Fruit fly (Drosophila melanogaster) whole organism, embryonic: ENCODE data around the gene Cpr73D.

Experiments used
- Atf6 ChIP-seq: fragments of 200-800 bp; sonication (Bioruptor generic); IDR thresholded peaks from 2 replicates; pipeline ENCODE4 v1.3.6; 2022; ENCODE audit warnings: missing biosample characterization, missing genetic modification characterization
- CG10267 ChIP-seq: fragments of 200-800 bp; sonication (Bioruptor generic); optimal IDR thresholded peaks from 2 replicates; lab custom pipeline; 2018; ENCODE audit warnings: missing biosample characterization, mild to moderate bottlenecking, missing genetic modification characterization, moderate library complexity
- CG11695 ChIP-seq: fragments of 200-800 bp; sonication (Bioruptor generic); IDR thresholded peaks from 3 replicates; pipeline ENCODE4 v1.3.6; 2022; ENCODE audit warnings: missing biosample characterization, missing genetic modification characterization
- CG12071 ChIP-seq: fragments of 200-800 bp; sonication (Bioruptor generic); optimal IDR thresholded peaks from 3 replicates; lab custom pipeline; 2018; ENCODE audit warnings: missing biosample characterization, mild to moderate bottlenecking, missing genetic modification characterization
- CG12155 ChIP-seq: fragments of 200-800 bp; sonication (Bioruptor generic); optimal IDR thresholded peaks from 3 replicates; lab custom pipeline; 2016; ENCODE audit warnings: missing biosample characterization, missing genetic modification characterization
- CG12391 ChIP-seq: fragments of 200-800 bp; sonication (Bioruptor generic); optimal IDR thresholded peaks from 3 replicates; lab custom pipeline; 2018; ENCODE audit warnings: missing biosample characterization, mild to moderate bottlenecking, missing genetic modification characterization, moderate library complexity
- CG12744 ChIP-seq: fragments of 200-800 bp; sonication (Bioruptor generic); optimal IDR thresholded peaks from 2 replicates; lab custom pipeline; 2016; ENCODE audit warnings: missing biosample characterization, missing genetic modification characterization
- CG13123 ChIP-seq: fragments of 200-800 bp; sonication (Bioruptor generic); optimal IDR thresholded peaks from 2 replicates; lab custom pipeline; 2016; ENCODE audit warnings: missing biosample characterization, missing genetic modification characterization
- CG13287 ChIP-seq: fragments of 200-800 bp; sonication (Bioruptor generic); IDR thresholded peaks from 2 replicates; pipeline ENCODE4 v1.3.6; 2022; ENCODE audit warnings: missing biosample characterization, missing genetic modification characterization; ENCODE audit not compliant: partially characterized antibody
- CG13775 ChIP-seq: fragments of 200-800 bp; sonication (Bioruptor generic); optimal IDR thresholded peaks from 3 replicates; lab custom pipeline; 2017; ENCODE audit warnings: missing biosample characterization, mild to moderate bottlenecking, missing genetic modification characterization
- CG17361 ChIP-seq: fragments of 200-800 bp; sonication (Bioruptor generic); IDR thresholded peaks from 3 replicates; pipeline ENCODE4 v1.3.6; 2022; ENCODE audit warnings: missing biosample characterization, missing genetic modification characterization
- CG18599 ChIP-seq: fragments of 200-800 bp; sonication (Bioruptor generic); optimal IDR thresholded peaks from 3 replicates; lab custom pipeline; 2017; ENCODE audit warnings: missing biosample characterization, missing genetic modification characterization, mild to moderate bottlenecking, moderate library complexity, missing genetic modification reagents
- CG2202 ChIP-seq: fragments of 200-800 bp; sonication (Bioruptor generic); optimal IDR thresholded peaks from 2 replicates; lab custom pipeline; 2018; ENCODE audit warnings: missing biosample characterization, mild to moderate bottlenecking, missing genetic modification characterization
- CG2889 ChIP-seq: fragments of 200-800 bp; sonication (Bioruptor generic); IDR thresholded peaks from 3 replicates; pipeline ENCODE4 v1.3.6; 2022; ENCODE audit warnings: missing biosample characterization, missing genetic modification characterization
- CG3065 ChIP-seq: fragments of 200-800 bp; sonication (Bioruptor generic); optimal IDR thresholded peaks from 2 replicates; lab custom pipeline; 2016; ENCODE audit warnings: missing biosample characterization, missing genetic modification characterization
- CG31441 ChIP-seq: fragments of 200-800 bp; sonication (Bioruptor generic); IDR thresholded peaks from 2 replicates; pipeline ENCODE4 v1.3.6; 2022; ENCODE audit warnings: missing biosample characterization, missing genetic modification characterization
- CG34422 ChIP-seq: fragments of 200-800 bp; sonication (Bioruptor generic); IDR thresholded peaks from 3 replicates; pipeline ENCODE4 v1.3.6; 2022; ENCODE audit warnings: missing biosample characterization, missing genetic modification characterization
- CG42726 ChIP-seq: fragments of 200-800 bp; sonication (Bioruptor generic); IDR thresholded peaks from 2 replicates; pipeline ENCODE4 v1.3.6; 2022; ENCODE audit warnings: missing biosample characterization, missing genetic modification characterization; ENCODE audit not compliant: partially characterized antibody
- CG4424 ChIP-seq: fragments of 200-800 bp; sonication (Bioruptor generic); optimal IDR thresholded peaks from 3 replicates; lab custom pipeline; 2016; ENCODE audit warnings: missing biosample characterization, missing genetic modification characterization
- CG6689 ChIP-seq: fragments of 200-800 bp; sonication (Bioruptor generic); IDR thresholded peaks from 2 replicates; pipeline ENCODE4 v1.3.6; 2022; ENCODE audit warnings: missing biosample characterization, missing genetic modification characterization
- CG6854 ChIP-seq: fragments of 200-800 bp; sonication (Bioruptor generic); optimal IDR thresholded peaks from 3 replicates; lab custom pipeline; 2017; ENCODE audit warnings: missing biosample characterization, mild to moderate bottlenecking, missing genetic modification characterization
- CG9932 ChIP-seq: fragments of 200-800 bp; sonication (Bioruptor generic); IDR thresholded peaks from 2 replicates; pipeline ENCODE4 v1.3.6; 2022; ENCODE audit warnings: missing biosample characterization, missing genetic modification characterization
- CTCF ChIP-seq: fragments of 200-800 bp; sonication (Bioruptor generic); optimal IDR thresholded peaks from 2 replicates; lab custom pipeline; 2017; ENCODE audit warnings: missing biosample characterization, mild to moderate bottlenecking, missing genetic modification characterization, moderate library complexity
- Fer1 ChIP-seq: fragments of 200-800 bp; sonication (Bioruptor generic); optimal IDR thresholded peaks from 2 replicates; lab custom pipeline; 2017; ENCODE audit warnings: missing biosample characterization, mild to moderate bottlenecking, missing genetic modification characterization
- Fer3 ChIP-seq: fragments of 200-800 bp; sonication (Bioruptor generic); optimal IDR thresholded peaks from 2 replicates; lab custom pipeline; 2018; ENCODE audit warnings: missing biosample characterization, mild to moderate bottlenecking, missing genetic modification characterization, moderate library complexity
- Gug ChIP-seq: fragments of 200-800 bp; sonication (Bioruptor generic); IDR thresholded peaks from 4 replicates; pipeline ENCODE4 v1.3.6; 2022; ENCODE audit warnings: missing biosample characterization, missing genetic modification characterization
- HHEX ChIP-seq: fragments of 200-800 bp; sonication (Bioruptor generic); optimal IDR thresholded peaks from 3 replicates; lab custom pipeline; 2017; ENCODE audit warnings: missing biosample characterization, mild to moderate bottlenecking, missing genetic modification characterization, missing genetic modification reagents
- HmgZ ChIP-seq: fragments of 200-800 bp; sonication (Bioruptor generic); optimal IDR thresholded peaks from 2 replicates; lab custom pipeline; 2018; ENCODE audit warnings: missing biosample characterization, mild to moderate bottlenecking, missing genetic modification characterization
- Meics ChIP-seq: fragments of 200-800 bp; sonication (Bioruptor generic); optimal IDR thresholded peaks from 2 replicates; lab custom pipeline; 2017; ENCODE audit warnings: missing biosample characterization, mild to moderate bottlenecking, missing genetic modification characterization
- Optix ChIP-seq: fragments of 200-800 bp; sonication (Bioruptor generic); IDR thresholded peaks from 3 replicates; pipeline ENCODE4 v1.3.6; 2022; ENCODE audit warnings: missing biosample characterization, missing genetic modification characterization
- Spps ChIP-seq: fragments of 200-800 bp; sonication (Bioruptor generic); optimal IDR thresholded peaks from 2 replicates; lab custom pipeline; 2018; ENCODE audit warnings: missing biosample characterization, mild to moderate bottlenecking, missing genetic modification characterization
- Taf1 ChIP-seq: fragments of 200-800 bp; sonication (Bioruptor generic); IDR thresholded peaks from 2 replicates; pipeline ENCODE4 v1.3.6; 2022; ENCODE audit warnings: missing biosample characterization, missing genetic modification characterization
- Xrp1 ChIP-seq: fragments of 200-800 bp; sonication (Bioruptor generic); IDR thresholded peaks from 2 replicates; pipeline ENCODE4 v1.3.6; 2022; ENCODE audit warnings: missing biosample characterization, missing genetic modification characterization
- bowl ChIP-seq: fragments of 200-800 bp; sonication (Bioruptor generic); IDR thresholded peaks from 2 replicates; pipeline ENCODE4 v1.3.6; 2022; ENCODE audit warnings: missing biosample characterization, missing genetic modification characterization
- cad ChIP-seq: fragments of >200 bp; optimal IDR thresholded peaks from 2 replicates; lab custom pipeline; 2017; ENCODE audit warnings: missing biosample characterization, missing genetic modification characterization
- dm ChIP-seq: fragments of 200-800 bp; sonication (Bioruptor generic); optimal IDR thresholded peaks from 3 replicates; lab custom pipeline; 2016; ENCODE audit warnings: missing biosample characterization, missing genetic modification characterization
- dmrt11E ChIP-seq: fragments of 200-800 bp; sonication (Bioruptor generic); optimal IDR thresholded peaks from 3 replicates; lab custom pipeline; 2018; ENCODE audit warnings: missing biosample characterization, mild to moderate bottlenecking, missing genetic modification characterization, moderate library complexity
- esg ChIP-seq: fragments of 200-800 bp; sonication (Bioruptor generic); conservative IDR thresholded peaks from 2 replicates; pipeline ENCODE4 v1.3.6; 2022; ENCODE audit warnings: missing biosample characterization, missing genetic modification characterization
- fd96Cb ChIP-seq: fragments of 200-800 bp; sonication (Bioruptor generic); optimal IDR thresholded peaks from 2 replicates; lab custom pipeline; 2018; ENCODE audit warnings: missing biosample characterization, mild to moderate bottlenecking, missing genetic modification characterization, moderate library complexity
- ham ChIP-seq: fragments of 200-800 bp; sonication (Bioruptor generic); IDR thresholded peaks from 2 replicates; pipeline ENCODE4 v1.3.6; 2022; ENCODE audit warnings: missing biosample characterization, missing genetic modification characterization
- hkb ChIP-seq, 2 experiments: fragments of 200-800 bp in 1 of 2; fragments of >200 bp in 1 of 2; sonication (Bioruptor generic) in 1 of 2; IDR thresholded peaks in 1 of 2; optimal IDR thresholded peaks in 1 of 2; 2 replicates each; pipeline versions ENCODE4 v1.3.6 to Lab custom; 2017 to 2022; ENCODE audit warnings: missing biosample characterization in 1 of 2, missing genetic modification characterization in 1 of 2
- lmd ChIP-seq: fragments of 200-800 bp; sonication (Bioruptor generic); IDR thresholded peaks from 2 replicates; pipeline ENCODE4 v1.3.6; 2022; ENCODE audit warnings: missing biosample characterization, missing genetic modification characterization
- lola ChIP-seq, 3 experiments: fragments of >200 bp in 2 of 3; fragments of 200-800 bp in 1 of 3; sonication (Bioruptor generic) in 1 of 3; optimal IDR thresholded peaks; 2 replicates each; lab custom pipeline; 2017 to 2019; ENCODE audit warnings: missing biosample characterization in 3 of 3, missing genetic modification characterization in 3 of 3, mild to moderate bottlenecking in 1 of 3, moderate library complexity in 1 of 3
- odd ChIP-seq: fragments of 200-800 bp; sonication (Bioruptor generic); optimal IDR thresholded peaks from 2 replicates; lab custom pipeline; 2017; ENCODE audit warnings: missing biosample characterization, mild to moderate bottlenecking, missing genetic modification characterization
- onecut ChIP-seq: fragments of 200-800 bp; sonication (Bioruptor generic); IDR thresholded peaks from 2 replicates; pipeline ENCODE4 v1.3.6; 2022; ENCODE audit warnings: missing biosample characterization, missing genetic modification characterization
- pan ChIP-seq, 4 experiments: fragments of >200 bp in 3 of 4; fragments of 200-800 bp in 1 of 4; sonication (Bioruptor generic) in 1 of 4; optimal IDR thresholded peaks in 3 of 4; IDR thresholded peaks in 1 of 4; 2 replicates each; pipeline versions ENCODE4 v1.3.6 to Lab custom; 2017 to 2022; ENCODE audit warnings: missing biosample characterization in 2 of 4, missing genetic modification characterization in 2 of 4, mixed read lengths in 1 of 4
- sug ChIP-seq: fragments of 200-800 bp; optimal IDR thresholded peaks from 2 replicates; lab custom pipeline; 2019; ENCODE audit warnings: missing biosample characterization, mild to moderate bottlenecking, missing genetic modification characterization, moderate library complexity
- ttk ChIP-seq: fragments of 200-800 bp; sonication (Bioruptor generic); IDR thresholded peaks from 2 replicates; pipeline ENCODE4 v2.1.2; 2022; ENCODE audit warnings: missing biosample characterization, missing genetic modification characterization
- wor ChIP-seq: fragments of 200-800 bp; sonication (Bioruptor generic); IDR thresholded peaks from 2 replicates; pipeline ENCODE4 v1.3.6; 2022; ENCODE audit warnings: missing biosample characterization, missing genetic modification characterization
- zen ChIP-seq: fragments of 200-800 bp; sonication (Bioruptor generic); optimal IDR thresholded peaks from 3 replicates; lab custom pipeline; 2018; ENCODE audit warnings: missing biosample characterization, mild to moderate bottlenecking, missing genetic modification characterization, moderate library complexity

Gene Cpr73D

DNA sequence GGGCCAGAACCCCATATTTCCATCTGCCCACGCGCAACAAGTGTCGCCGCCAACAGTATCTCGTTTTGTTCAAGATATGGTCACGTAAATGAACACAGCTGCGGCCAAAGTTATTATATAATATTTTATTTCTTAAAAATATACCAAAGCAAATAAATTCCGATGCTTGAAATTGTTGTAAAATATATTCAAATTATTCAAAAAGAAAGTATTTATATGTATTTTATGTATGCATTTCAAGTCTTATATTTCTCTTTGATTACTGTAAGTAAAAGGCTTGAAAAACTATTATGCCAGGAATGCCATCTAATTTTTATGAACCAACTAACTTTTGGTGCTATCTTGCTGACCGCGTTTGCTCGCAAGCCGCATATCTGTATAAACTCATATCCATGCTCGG, 31.7 kb upstream of the Cpr73D start:
- TF ChIP-seq HmgZ (tag; lab: Kevin White, UChicago) (peak; percentile 8), odd (GFP tag; lab: Kevin White, UChicago) (peak; percentile 45), Meics (peak; percentile 54), Fer3 (tag; lab: Kevin White, UChicago) (peak; percentile 3), lola (GFP tag; optimal IDR thresholded peaks at IDR 0.05; lab: Kevin White, UChicago) (peak in 1 of 3 experiments; percentile 57), CG2889 (GFP tag; lab: Robert Waterston, UW) (no peak), CG12744 (GFP tag; lab: Kevin White, UChicago) (no peak), HHEX (peak; percentile 39), CG13123 (GFP tag; lab: Kevin White, UChicago) (no peak), fd96Cb (tag; lab: Kevin White, UChicago) (peak; percentile 29), Xrp1 (GFP tag; lab: Robert Waterston, UW) (peak; percentile 51; the same call in 1 of the 2 replicates), dmrt11E (tag; lab: Kevin White, UChicago) (peak; percentile 20), lmd (GFP tag; lab: Robert Waterston, UW) (peak; percentile 30; the same call in 1 of the 2 replicates), CG13775 (GFP tag; lab: Kevin White, UChicago) (peak; percentile 10), CG11695 (peak; percentile 54; the same call in 1 of the 3 replicates), ttk (GFP tag; lab: Robert Waterston, UW) (0 out of 2 replicates have a peak, but pooled peaks have one; percentile 18), esg (GFP tag; lab: Robert Waterston, UW) (peak; percentile 40; the same call in 1 of the 2 replicates), Spps (tag; lab: Kevin White, UChicago) (no peak), CTCF (GFP tag; lab: Kevin White, UChicago) (no peak), CG34422 (no peak), wor (GFP tag; lab: Robert Waterston, UW) (0 out of 2 replicates have a peak, but pooled peaks have one; percentile 18), CG12155 (GFP tag; lab: Kevin White, UChicago) (no peak), dm (no peak), bowl (GFP tag; lab: Robert Waterston, UW) (no peak), CG12391 (tag; lab: Kevin White, UChicago) (no peak), CG31441 (GFP tag; lab: Robert Waterston, UW) (no peak), onecut (GFP tag; lab: Robert Waterston, UW) (0 out of 2 replicates have a peak, but pooled peaks have one; percentile 12), Gug (GFP tag; lab: Robert Waterston, UW) (no peak), Taf1 (GFP tag; lab: Robert Waterston, UW) (no peak), CG10267 (tag; lab: Kevin White, UChicago) (no peak), sug (peak; percentile 24), cad (GFP tag; lab: Kevin White, UChicago) (no peak), hkb (optimal IDR thresholded peaks at IDR 0.05; lab: Kevin White, UChicago) (no peak), hkb (GFP tag; IDR thresholded peaks at IDR 0.05; lab: Robert Waterston, UW) (peak; percentile 61), CG13287 (GFP tag; lab: Robert Waterston, UW) (no peak), Optix (GFP tag; lab: Robert Waterston, UW) (no peak), CG18599 (peak; percentile 19), pan (optimal IDR thresholded peaks at IDR 0.05; lab: Kevin White, UChicago) (no peak), pan (GFP tag; optimal IDR thresholded peaks at IDR 0.05 in 1 of 2, IDR thresholded peaks at IDR 0.05 in 1 of 2) (peak in 1 of 2 experiments; percentile 30), CG2202 (no peak), ham (no peak), CG6854 (GFP tag; lab: Kevin White, UChicago) (no peak), CG6689 (GFP tag; lab: Robert Waterston, UW) (no peak), CG9932 (GFP tag; lab: Robert Waterston, UW) (peak; percentile 37; the same call in 1 of the 2 replicates), zen (no peak), CG3065 (GFP tag; lab: Kevin White, UChicago) (no peak), Fer1 (GFP tag; lab: Kevin White, UChicago) (peak; percentile 37), Atf6 (GFP tag; lab: Robert Waterston, UW) (peak; percentile 33; the same call in 1 of the 2 replicates), CG4424 (GFP tag; lab: Kevin White, UChicago) (peak; percentile 25), CG12071 (no peak), CG42726 (no peak), CG17361 (GFP tag; lab: Robert Waterston, UW) (no peak)
